Worm (Caenorhabditis elegans): Measurements from ENCODE around the gene srz-70.

The srz-70 gene

DNA sequence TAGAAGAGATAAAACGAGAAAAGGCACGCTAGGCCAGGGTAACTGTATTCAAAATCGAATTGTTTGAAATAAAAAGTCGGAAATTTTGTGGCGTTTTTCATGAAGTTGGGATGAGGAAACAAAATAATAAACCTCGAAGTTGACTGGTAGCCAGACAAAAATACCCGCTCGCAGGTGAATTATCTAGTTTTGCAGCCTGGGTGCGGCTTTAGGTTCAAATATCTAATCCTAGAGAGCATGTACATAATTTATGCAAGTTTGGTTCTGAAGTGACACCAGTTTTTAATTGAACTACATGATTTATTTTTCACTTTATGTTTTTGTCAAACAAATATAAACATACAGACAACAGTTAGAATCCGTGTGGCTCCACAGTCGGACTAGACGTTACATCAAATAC, 2.9 kb upstream of the srz-70 start, which contains the start of gene srz-37:
srz-37 (minus strand) TSS at position 101 of the 400 bp plus-strand sequence.
- no peak for TF ChIP-seq nhr-25 (tag; optimal IDR thresholded peaks at IDR 0.05)
- TF ChIP-seq elt-1 (tag; optimal IDR thresholded peaks at IDR 0.05), result no peak
- no peak for TF ChIP-seq fkh-2 (tag; optimal IDR thresholded peaks at IDR 0.05)
- TF ChIP-seq elt-3 (tag; optimal IDR thresholded peaks at IDR 0.05), result no peak

DNA sequence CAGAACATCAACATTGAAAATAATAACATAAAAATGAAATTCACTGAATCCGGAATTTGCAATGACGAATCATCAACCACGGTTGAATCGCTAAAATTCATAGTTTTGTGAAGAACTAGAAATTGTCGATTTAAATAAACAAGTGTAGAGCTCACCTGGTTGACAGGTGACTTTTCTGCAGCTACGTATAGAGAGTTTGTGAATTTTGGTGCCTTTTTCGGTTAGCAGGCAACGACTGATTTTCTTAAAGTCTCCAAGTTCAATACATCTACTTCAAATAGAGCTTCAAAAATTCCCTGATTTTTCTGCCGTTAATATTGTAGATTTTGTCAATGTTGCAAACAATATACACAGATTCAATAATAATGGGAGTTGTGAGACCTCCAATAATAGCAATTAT, 1.7 kb downstream of the srz-70 start, which contains the start of gene srz-69:
srz-69 (minus strand) TSS at position 101 of the 400 bp plus-strand sequence.
- TF ChIP-seq aly-2 (tag; optimal IDR thresholded peaks at IDR 0.05), result no peak
- TF ChIP-seq elt-3 (tag; optimal IDR thresholded peaks at IDR 0.05), result no peak

DNA sequence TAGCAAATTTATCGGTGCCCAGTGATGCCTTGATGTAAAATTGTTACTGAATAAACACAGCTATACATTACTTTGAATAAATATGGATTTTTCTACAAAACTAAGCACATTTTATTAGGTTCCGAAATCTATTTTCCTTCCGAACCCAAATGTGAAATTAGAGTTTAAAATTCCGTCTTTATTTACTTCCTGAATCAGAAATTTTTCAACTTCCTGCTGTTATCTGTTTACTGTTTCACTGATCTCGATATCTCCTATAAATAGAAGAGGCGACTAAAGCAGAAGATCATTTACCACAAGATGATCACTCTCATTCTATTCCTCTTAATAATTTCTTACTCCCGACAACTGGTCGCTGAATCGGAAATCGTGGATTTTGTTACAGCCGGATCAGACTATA, 9.1 kb downstream of the srz-70 start, which contains the start of gene F58E2.2:
F58E2.2 (plus strand) TSS at position 301 of the 400 bp plus-strand sequence.
- TF ChIP-seq nhr-11 (tag; optimal IDR thresholded peaks at IDR 0.05) (no peak), mml-1 (tag; optimal IDR thresholded peaks at IDR 0.05) (no peak), aly-2 (tag; optimal IDR thresholded peaks at IDR 0.05) (no peak), nhr-43 (tag; optimal IDR thresholded peaks at IDR 0.05; ENCODE audit: poor library complexity, severe bottlenecking) (no peak), eor-1 (tag; optimal IDR thresholded peaks at IDR 0.05) (no peak), daf-12 (tag; optimal IDR thresholded peaks at IDR 0.05) (no peak), ztf-11 (tag; optimal IDR thresholded peaks at IDR 0.05) (no peak), nhr-237 (tag; optimal IDR thresholded peaks at IDR 0.05) (no peak), elt-3 (tag; optimal IDR thresholded peaks at IDR 0.05) (no peak), nhr-67 (tag; optimal IDR thresholded peaks at IDR 0.05) (no peak), pha-4 (tag; optimal IDR thresholded peaks at IDR 0.05) (no peak), elt-1 (tag; optimal IDR thresholded peaks at IDR 0.05) (no peak), R02D3.7 (tag; optimal IDR thresholded peaks at IDR 0.05) (no peak), unc-62 (GFP tag; optimal IDR thresholded peaks at IDR 0.05) (no peak)

DNA sequence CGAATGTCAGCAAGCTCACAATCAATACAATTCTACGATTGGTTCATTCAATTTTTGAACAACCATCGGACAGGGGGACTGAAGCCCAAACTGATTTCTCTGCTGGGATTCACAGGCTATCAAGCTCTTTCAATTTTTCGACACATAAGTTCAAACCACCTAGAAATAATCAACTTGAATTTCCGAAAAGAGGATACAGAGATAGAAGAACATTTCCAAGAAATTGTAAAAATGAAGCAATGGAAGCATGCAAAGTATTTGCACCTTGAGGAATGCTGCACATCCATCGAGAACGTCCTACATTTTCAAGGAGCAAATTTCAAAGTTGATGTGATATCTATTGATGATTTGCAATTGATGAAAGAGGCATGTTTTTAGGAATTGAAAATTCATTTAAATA, 11.1 kb downstream of the srz-70 start:
- no peak for TF ChIP-seq nhr-11 (tag; optimal IDR thresholded peaks at IDR 0.05)
- TF ChIP-seq snpc-4 (tag; optimal IDR thresholded peaks at IDR 0.05), result no peak
- TF ChIP-seq elt-1 (tag; optimal IDR thresholded peaks at IDR 0.05), result no peak
- TF ChIP-seq unc-62 (GFP tag; optimal IDR thresholded peaks at IDR 0.05), result no peak
- no peak for TF ChIP-seq elt-2 (tag; optimal IDR thresholded peaks at IDR 0.05)
- no peak for TF ChIP-seq mdl-1 (tag; optimal IDR thresholded peaks at IDR 0.05)
- TF ChIP-seq nhr-25 (tag; optimal IDR thresholded peaks at IDR 0.05), result no peak
- TF ChIP-seq lin-39 (tag; optimal IDR thresholded peaks at IDR 0.05), result no peak
- no peak for TF ChIP-seq nhr-67 (tag; optimal IDR thresholded peaks at IDR 0.05)
- no peak for TF ChIP-seq nhr-77 (tag; optimal IDR thresholded peaks at IDR 0.05)

DNA sequence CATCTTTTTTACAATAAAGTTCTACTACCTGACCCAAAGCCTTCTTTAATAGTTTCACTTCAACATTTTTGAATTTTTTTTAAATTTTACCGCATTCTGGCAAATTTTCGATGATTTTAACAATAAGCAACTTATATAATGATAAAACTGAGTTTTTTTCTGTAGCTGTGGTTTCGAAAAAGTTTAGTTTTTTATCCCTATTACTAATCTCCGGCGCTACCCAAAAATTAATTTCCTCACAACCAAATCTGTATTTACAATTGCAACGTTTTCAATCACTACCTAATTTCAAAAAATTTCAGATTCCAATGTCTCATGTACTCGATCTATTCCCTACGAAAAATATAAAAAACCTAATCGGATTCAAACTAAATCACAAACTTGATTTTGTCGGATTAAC, 11.7 kb downstream of the srz-70 start, which contains the start of gene F58E2.3:
F58E2.3 (plus strand) TSS at position 301 of the 400 bp plus-strand sequence.
- TF ChIP-seq fkh-10 (GFP tag; optimal IDR thresholded peaks at IDR 0.05) (no peak), nhr-43 (tag; optimal IDR thresholded peaks at IDR 0.05; ENCODE audit: poor library complexity, severe bottlenecking) (no peak), daf-12 (tag; optimal IDR thresholded peaks at IDR 0.05) (no peak), pqm-1 (tag; optimal IDR thresholded peaks at IDR 0.05) (no peak), nhr-28 (tag; optimal IDR thresholded peaks at IDR 0.05) (no peak), lsy-12 (tag; optimal IDR thresholded peaks at IDR 0.05) (no peak), ZK546.5 (tag; optimal IDR thresholded peaks at IDR 0.05) (no peak), ceh-28 (tag; optimal IDR thresholded peaks at IDR 0.05) (no peak), nhr-25 (tag; optimal IDR thresholded peaks at IDR 0.05) (no peak), unc-39 (tag; optimal IDR thresholded peaks at IDR 0.05) (no peak), ztf-11 (tag; optimal IDR thresholded peaks at IDR 0.05) (no peak), ama-1 (optimal IDR thresholded peaks at IDR 0.05) (no peak), nhr-12 (tag; optimal IDR thresholded peaks at IDR 0.05) (no peak), lin-39 (tag; optimal IDR thresholded peaks at IDR 0.05) (no peak), ceh-9 (tag; optimal IDR thresholded peaks at IDR 0.05) (no peak), nhr-77 (tag; optimal IDR thresholded peaks at IDR 0.05) (no peak), pha-4 (tag; optimal IDR thresholded peaks at IDR 0.05) (no peak), hmg-11 (tag; optimal IDR thresholded peaks at IDR 0.05) (no peak)

DNA sequence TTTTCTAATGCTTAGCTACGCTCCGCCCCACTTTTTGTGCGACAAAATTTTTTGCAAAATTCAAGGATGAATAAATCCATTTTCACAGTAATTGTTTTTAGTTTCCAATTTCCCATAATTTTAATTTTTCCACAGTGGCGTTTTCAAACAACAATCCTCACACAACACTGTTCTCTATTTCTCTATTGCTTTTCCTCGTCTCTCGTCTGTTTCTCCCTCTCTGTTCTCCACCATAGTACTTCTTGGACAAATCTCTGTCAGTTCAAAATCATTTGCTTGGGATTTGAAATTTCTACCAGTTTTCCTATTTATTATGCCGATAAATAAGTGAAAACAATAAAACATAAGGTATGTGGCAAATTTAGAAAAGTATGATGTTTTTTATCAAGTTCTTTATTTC, 15.6 kb downstream of the srz-70 start, which contains the start of gene F58E2.4:
F58E2.4 (plus strand) TSS at position 134 of the 400 bp plus-strand sequence.
- TF ChIP-seq ztf-4 (tag; optimal IDR thresholded peaks at IDR 0.05), result no peak
- no peak for TF ChIP-seq nhr-67 (tag; optimal IDR thresholded peaks at IDR 0.05)
- TF ChIP-seq jun-1 (tag; optimal IDR thresholded peaks at IDR 0.05), result no peak
- no peak for TF ChIP-seq nhr-25 (tag; optimal IDR thresholded peaks at IDR 0.05)
- no peak for TF ChIP-seq skn-1 (tag; optimal IDR thresholded peaks at IDR 0.05)
- TF ChIP-seq nhr-12 (tag; optimal IDR thresholded peaks at IDR 0.05), result no peak
- TF ChIP-seq pqm-1 (tag; optimal IDR thresholded peaks at IDR 0.05), result no peak
- TF ChIP-seq ZK546.5 (tag; optimal IDR thresholded peaks at IDR 0.05), result no peak
- TF ChIP-seq aly-2 (tag; optimal IDR thresholded peaks at IDR 0.05), result no peak
